Worm (Caenorhabditis elegans) whole organism, mixed stage, embryonic: ENCODE results near the gene F14D2.19.

Experiments used
- nhr-12 ChIP-seq: fragments of 150-350 bp; optimal IDR thresholded peaks from 2 replicates; lab custom pipeline; 2014; ENCODE audit warnings: missing biosample characterization, missing genetic modification characterization
- pha-4 ChIP-seq: fragments of 150-350 bp; optimal IDR thresholded peaks from 2 replicates; lab custom pipeline; 2018; ENCODE audit warnings: missing biosample characterization, missing genetic modification reagents, missing genetic modification characterization

ce11 chrII:3287073-3287472 lies 49.9 kb downstream of the F14D2.19 start, which contains the start of gene sri-63:
- TF ChIP-seq pha-4 (no peak), nhr-12 (tag; lab: Kevin White, UChicago) (no peak)
